Fruit fly (Drosophila melanogaster) whole organism, embryonic: Measurements from ENCODE around the gene CG32170.

Experiments used
- Awh ChIP-seq: fragments of 200-800 bp; sonication (Bioruptor generic); IDR thresholded peaks from 2 replicates; pipeline ENCODE4, ENCODE4 v1.3.6; 2022; ENCODE audit warnings: missing biosample characterization, missing genetic modification characterization
- CG10321 ChIP-seq: fragments of 200-800 bp; sonication (Bioruptor generic); IDR thresholded peaks from 2 replicates; pipeline ENCODE4 v1.3.6; 2022; ENCODE audit warnings: missing biosample characterization, missing genetic modification characterization
- CG12942 ChIP-seq: fragments of 200-800 bp; sonication (Bioruptor generic); optimal IDR thresholded peaks from 3 replicates; lab custom pipeline; 2016; ENCODE audit warnings: missing biosample characterization, missing genetic modification characterization
- CG13287 ChIP-seq: fragments of 200-800 bp; sonication (Bioruptor generic); IDR thresholded peaks from 2 replicates; pipeline ENCODE4 v1.3.6; 2022; ENCODE audit warnings: missing biosample characterization, missing genetic modification characterization; ENCODE audit not compliant: partially characterized antibody
- CG14667 ChIP-seq: fragments of 200-800 bp; sonication (Bioruptor generic); IDR thresholded peaks from 2 replicates; pipeline ENCODE4 v1.3.6; 2022; ENCODE audit warnings: missing biosample characterization, missing genetic modification characterization
- CG14860 ChIP-seq: fragments of 200-800 bp; sonication (Bioruptor generic); IDR thresholded peaks from 3 replicates; pipeline ENCODE4 v1.3.6; 2022; ENCODE audit warnings: missing biosample characterization, missing genetic modification characterization; ENCODE audit not compliant: partially characterized antibody
- CG2712 ChIP-seq: fragments of 200-800 bp; optimal IDR thresholded peaks from 3 replicates; lab custom pipeline; 2019; ENCODE audit warnings: missing biosample characterization, mild to moderate bottlenecking, missing genetic modification characterization, moderate library complexity
- CG2889 ChIP-seq: fragments of 200-800 bp; sonication (Bioruptor generic); IDR thresholded peaks from 3 replicates; pipeline ENCODE4 v1.3.6; 2022; ENCODE audit warnings: missing biosample characterization, missing genetic modification characterization
- CG3163 ChIP-seq: fragments of 200-800 bp; sonication (Bioruptor generic); optimal IDR thresholded peaks from 3 replicates; lab custom pipeline; 2016; ENCODE audit warnings: missing biosample characterization, missing genetic modification characterization
- CG32532 ChIP-seq: fragments of 200-800 bp; sonication (Bioruptor generic); IDR thresholded peaks from 2 replicates; pipeline ENCODE4 v1.3.6; 2022; ENCODE audit warnings: missing biosample characterization, missing genetic modification characterization
- CG33213 ChIP-seq: fragments of 200-800 bp; sonication (Bioruptor generic); optimal IDR thresholded peaks from 3 replicates; lab custom pipeline; 2016; ENCODE audit warnings: missing biosample characterization, missing genetic modification characterization
- CG33557 ChIP-seq: fragments of 200-800 bp; sonication (Bioruptor generic); optimal IDR thresholded peaks from 2 replicates; lab custom pipeline; 2019; ENCODE audit warnings: missing biosample characterization, mild to moderate bottlenecking, missing genetic modification characterization, moderate library complexity
- CG4282 ChIP-seq: fragments of 200-800 bp; sonication (Bioruptor generic); optimal IDR thresholded peaks from 2 replicates; lab custom pipeline; 2016; ENCODE audit warnings: missing biosample characterization, missing genetic modification characterization
- CG4820 ChIP-seq: fragments of 200-800 bp; sonication (Bioruptor generic); optimal IDR thresholded peaks from 3 replicates; lab custom pipeline; 2016; ENCODE audit warnings: missing biosample characterization, missing genetic modification characterization
- CG6272 ChIP-seq: fragments of 200-800 bp; sonication (Bioruptor generic); IDR thresholded peaks from 2 replicates; pipeline ENCODE4 v1.3.6; 2022; ENCODE audit warnings: missing biosample characterization, missing genetic modification characterization
- CG6791 ChIP-seq: fragments of 200-800 bp; sonication (Bioruptor generic); IDR thresholded peaks from 3 replicates; pipeline ENCODE4 v1.3.6; 2022; ENCODE audit warnings: missing biosample characterization, missing genetic modification characterization; ENCODE audit not compliant: partially characterized antibody
- CG8281 ChIP-seq: fragments of 200-800 bp; sonication (Bioruptor generic); optimal IDR thresholded peaks from 2 replicates; lab custom pipeline; 2018; ENCODE audit warnings: missing biosample characterization, mild to moderate bottlenecking, missing genetic modification characterization, moderate library complexity
- CG9727 ChIP-seq: fragments of 200-800 bp; sonication (Bioruptor generic); optimal IDR thresholded peaks from 3 replicates; lab custom pipeline; 2017; ENCODE audit warnings: missing biosample characterization, mild to moderate bottlenecking, missing genetic modification characterization
- CoRest ChIP-seq: fragments of 200-800 bp; sonication (Bioruptor generic); optimal IDR thresholded peaks from 3 replicates; lab custom pipeline; 2018; ENCODE audit warnings: missing biosample characterization, mild to moderate bottlenecking, missing genetic modification characterization, moderate library complexity
- Deaf1 ChIP-seq: fragments of 200-800 bp; optimal IDR thresholded peaks from 3 replicates; lab custom pipeline; 2019; ENCODE audit warnings: missing biosample characterization, mild to moderate bottlenecking, missing genetic modification characterization, moderate library complexity
- Dek ChIP-seq: fragments of 200-800 bp; sonication (Bioruptor generic); optimal IDR thresholded peaks from 3 replicates; lab custom pipeline; 2019; ENCODE audit warnings: missing biosample characterization, mild to moderate bottlenecking, missing genetic modification characterization, moderate library complexity
- Ets97D ChIP-seq: fragments of 200-800 bp; sonication (Bioruptor generic); optimal IDR thresholded peaks from 3 replicates; lab custom pipeline; 2016; ENCODE audit warnings: missing biosample characterization, missing genetic modification characterization
- Fer3 ChIP-seq: fragments of 200-800 bp; sonication (Bioruptor generic); optimal IDR thresholded peaks from 2 replicates; lab custom pipeline; 2018; ENCODE audit warnings: missing biosample characterization, mild to moderate bottlenecking, missing genetic modification characterization, moderate library complexity
- Hmx ChIP-seq: fragments of 200-800 bp; sonication (Bioruptor generic); optimal IDR thresholded peaks from 2 replicates; lab custom pipeline; 2016; ENCODE audit warnings: missing biosample characterization, missing genetic modification characterization
- NC2α ChIP-seq: fragments of 200-800 bp; sonication (Bioruptor generic); optimal IDR thresholded peaks from 2 replicates; lab custom pipeline; 2016; ENCODE audit warnings: missing biosample characterization, missing genetic modification characterization
- NK7.1 ChIP-seq: fragments of 200-800 bp; sonication (Bioruptor generic); optimal IDR thresholded peaks from 3 replicates; lab custom pipeline; 2016; ENCODE audit warnings: missing biosample characterization, missing genetic modification characterization
- Pdp1 ChIP-seq, 2 experiments: fragments of 200-800 bp; sonication (Bioruptor generic); optimal IDR thresholded peaks; 3 replicates each; lab custom pipeline; 2016; ENCODE audit warnings: missing biosample characterization in 2 of 2, missing genetic modification characterization in 2 of 2, mild to moderate bottlenecking in 1 of 2, moderate library complexity in 1 of 2
- Ravus ChIP-seq: fragments of 200-800 bp; sonication (Bioruptor generic); IDR thresholded peaks from 2 replicates; pipeline ENCODE4 v1.3.6; 2022; ENCODE audit warnings: missing biosample characterization, missing genetic modification characterization
- Rx ChIP-seq: fragments of 200-800 bp; sonication (Bioruptor generic); IDR thresholded peaks from 2 replicates; pipeline ENCODE4 v1.3.6; 2022; ENCODE audit warnings: missing biosample characterization, missing genetic modification characterization
- Sox100B ChIP-seq: fragments of 200-800 bp; sonication (Bioruptor generic); optimal IDR thresholded peaks from 3 replicates; lab custom pipeline; 2018; ENCODE audit warnings: missing biosample characterization, mild to moderate bottlenecking, missing genetic modification characterization
- Sry-β ChIP-seq: fragments of 200-800 bp; sonication (Bioruptor generic); optimal IDR thresholded peaks from 2 replicates; lab custom pipeline; 2018; ENCODE audit warnings: missing biosample characterization, mild to moderate bottlenecking, missing genetic modification characterization, moderate library complexity
- Tbp ChIP-seq: fragments of >200 bp; optimal IDR thresholded peaks from 2 replicates; lab custom pipeline; 2018; ENCODE audit warnings: missing biosample characterization, missing genetic modification characterization
- ash1 ChIP-seq: fragments of 200-800 bp; sonication (Bioruptor generic); optimal IDR thresholded peaks from 2 replicates; lab custom pipeline; 2018; ENCODE audit warnings: missing biosample characterization, mild to moderate bottlenecking, missing genetic modification characterization
- br ChIP-seq: fragments of >200 bp; optimal IDR thresholded peaks from 2 replicates; lab custom pipeline; 2017
- cg ChIP-seq: fragments of 200-800 bp; sonication (Bioruptor generic); optimal IDR thresholded peaks from 3 replicates; lab custom pipeline; 2019; ENCODE audit warnings: missing biosample characterization, mild to moderate bottlenecking, missing genetic modification characterization, moderate library complexity
- fu2 ChIP-seq: fragments of 200-800 bp; sonication (Bioruptor generic); optimal IDR thresholded peaks from 2 replicates; lab custom pipeline; 2016; ENCODE audit warnings: missing biosample characterization, missing genetic modification characterization
- grn ChIP-seq: fragments of 200-800 bp; sonication (Bioruptor generic); optimal IDR thresholded peaks from 3 replicates; lab custom pipeline; 2017; ENCODE audit warnings: missing biosample characterization, missing genetic modification characterization
- gro ChIP-seq: fragments of 200-800 bp; sonication (Bioruptor generic); optimal IDR thresholded peaks from 2 replicates; lab custom pipeline; 2016; ENCODE audit warnings: missing biosample characterization, missing genetic modification characterization
- hth ChIP-seq: fragments of >200 bp; optimal IDR thresholded peaks from 2 replicates; lab custom pipeline; 2017; ENCODE audit warnings: inconsistent platforms
- jigr1 ChIP-seq: fragments of 200-800 bp; sonication (Bioruptor generic); IDR thresholded peaks from 3 replicates; pipeline ENCODE4 v1.3.6; 2022; ENCODE audit warnings: missing biosample characterization, missing genetic modification characterization
- lov ChIP-seq, 2 experiments: fragments of 200-800 bp in 1 of 2; fragments of >200 bp in 1 of 2; sonication (Bioruptor generic) in 1 of 2; IDR thresholded peaks in 1 of 2; optimal IDR thresholded peaks in 1 of 2; 2 replicates in 1 of 2; 3 replicates in 1 of 2; pipeline versions ENCODE4 v1.3.6 to Lab custom; 2017 to 2022; ENCODE audit warnings: missing biosample characterization in 1 of 2, missing genetic modification characterization in 1 of 2
- oc ChIP-seq: fragments of 200-800 bp; sonication (Bioruptor generic); optimal IDR thresholded peaks from 2 replicates; lab custom pipeline; 2018; ENCODE audit warnings: missing biosample characterization, mild to moderate bottlenecking, missing genetic modification characterization, moderate library complexity
- pfk ChIP-seq: fragments of 200-800 bp; sonication (Bioruptor generic); optimal IDR thresholded peaks from 2 replicates; lab custom pipeline; 2018; ENCODE audit warnings: missing biosample characterization, mild to moderate bottlenecking, missing genetic modification characterization, moderate library complexity
- ranshi ChIP-seq: fragments of 200-800 bp; sonication (Bioruptor generic); IDR thresholded peaks from 2 replicates; pipeline ENCODE4 v1.3.6; 2022; ENCODE audit warnings: missing biosample characterization, missing genetic modification characterization
- rib ChIP-seq: fragments of 200-800 bp; sonication (Bioruptor generic); IDR thresholded peaks from 2 replicates; pipeline ENCODE4 v1.3.6; 2022; ENCODE audit warnings: missing biosample characterization, missing genetic modification characterization
- sr ChIP-seq: fragments of 200-800 bp; sonication (Bioruptor generic); IDR thresholded peaks from 3 replicates; pipeline ENCODE4 v1.3.6; 2022; ENCODE audit warnings: missing biosample characterization, missing genetic modification characterization
- tio ChIP-seq: fragments of 200-800 bp; sonication (Bioruptor generic); optimal IDR thresholded peaks from 2 replicates; lab custom pipeline; 2017; ENCODE audit warnings: missing biosample characterization, missing genetic modification characterization, inconsistent platforms
- tll ChIP-seq, 2 experiments: fragments of 200-800 bp in 1 of 2; fragments of >200 bp in 1 of 2; sonication (Bioruptor generic) in 1 of 2; optimal IDR thresholded peaks; 2 replicates each; lab custom pipeline; 2017 to 2019; ENCODE audit warnings: missing biosample characterization in 2 of 2, missing genetic modification characterization in 2 of 2, mild to moderate bottlenecking in 1 of 2, moderate library complexity in 1 of 2
- trh ChIP-seq: fragments of 200-800 bp; sonication (Bioruptor generic); optimal IDR thresholded peaks from 2 replicates; lab custom pipeline; 2016; ENCODE audit warnings: missing biosample characterization, missing genetic modification characterization
- zen2 ChIP-seq: fragments of 200-800 bp; sonication (Bioruptor generic); IDR thresholded peaks from 3 replicates; pipeline ENCODE4 v1.3.6; 2022; ENCODE audit warnings: missing biosample characterization, missing genetic modification characterization; ENCODE audit not compliant: partially characterized antibody

The CG32170 gene

DNA sequence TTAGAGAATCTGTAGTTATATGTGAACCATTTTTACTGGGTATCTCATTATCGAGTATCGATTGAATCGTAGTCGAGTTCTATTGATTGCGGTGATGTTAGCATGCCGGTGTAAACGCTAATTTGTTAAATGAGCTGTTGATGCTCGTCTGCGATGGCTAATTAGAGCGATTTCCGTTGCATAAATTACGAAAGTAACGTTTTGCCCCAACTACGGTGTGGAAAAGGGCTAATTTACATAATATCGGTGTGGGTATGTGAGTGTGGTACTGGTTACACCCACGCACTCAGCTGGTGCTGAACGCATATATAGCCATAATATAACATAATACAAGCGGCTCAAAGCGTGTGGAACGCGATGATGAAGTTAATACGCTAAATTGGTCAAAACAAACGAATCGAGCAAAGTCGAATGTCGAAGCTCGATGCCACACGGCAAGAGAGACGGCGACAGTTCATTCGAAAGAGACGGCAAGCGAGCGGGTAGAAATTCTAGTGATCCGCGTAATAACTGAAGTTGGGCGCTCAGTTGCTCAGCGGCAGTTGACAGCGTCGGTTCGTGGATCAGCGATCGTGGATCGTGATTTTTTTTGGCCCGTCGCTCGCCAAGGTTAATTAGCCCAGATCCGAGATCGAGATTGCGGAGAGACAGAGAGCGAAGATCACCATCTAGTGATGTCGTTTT lies at the start of gene CG32170:
Gene CG32170 (plus strand): TSS at position 525 of the 684 bp plus-strand sequence.
- TF ChIP-seq CG8281 (tag; lab: Kevin White, UChicago) (no peak), rib (peak; percentile 54; the same call in 1 of the 2 replicates), CG9727 (no peak), Pdp1 (GFP tag; optimal IDR thresholded peaks at IDR 0.05; lab: Kevin White, UChicago) (peak in 1 of 2 experiments; percentile 22), jigr1 (no peak), Fer3 (tag; lab: Kevin White, UChicago) (no peak), Dek (no peak), pfk (no peak), ash1 (GFP tag; lab: Kevin White, UChicago) (no peak), CG14667 (no peak), zen2 (no peak), ranshi (no peak), br (no peak), CG4820 (GFP tag; lab: Kevin White, UChicago) (no peak), Rx (GFP tag; lab: Robert Waterston, UW) (no peak), CG3163 (no peak), CG13287 (GFP tag; lab: Robert Waterston, UW) (peak; percentile 27; the same call in 1 of the 2 replicates), CoRest (tag; lab: Kevin White, UChicago) (no peak), NC2α (GFP tag; lab: Kevin White, UChicago) (no peak), Ets97D (GFP tag; lab: Kevin White, UChicago) (no peak), fu2 (GFP tag; lab: Kevin White, UChicago) (no peak), CG14860 (GFP tag; lab: Robert Waterston, UW) (no peak), CG6272 (GFP tag; lab: Robert Waterston, UW) (no peak), Tbp (no peak), Sry-β (GFP tag; lab: Kevin White, UChicago) (no peak), CG4282 (GFP tag; lab: Kevin White, UChicago) (no peak), CG2712 (tag; lab: Kevin White, UChicago) (no peak), trh (GFP tag; lab: Kevin White, UChicago) (no peak), oc (tag; lab: Kevin White, UChicago) (peak; percentile 18), grn (peak; percentile 71), CG33557 (GFP tag; lab: Kevin White, UChicago) (no peak), Ravus (no peak), tio (no peak), gro (peak; percentile 57), hth (no peak), CG12942 (GFP tag; lab: Kevin White, UChicago) (no peak), Sox100B (no peak), lov (optimal IDR thresholded peaks at IDR 0.05; lab: Kevin White, UChicago) (no peak), lov (GFP tag; IDR thresholded peaks at IDR 0.05; lab: Robert Waterston, UW) (no peak), Hmx (GFP tag; lab: Kevin White, UChicago) (no peak), tll (GFP tag; optimal IDR thresholded peaks at IDR 0.05; lab: Kevin White, UChicago) (no peak), NK7.1 (no peak), Awh (GFP tag; lab: Robert Waterston, UW) (peak; percentile 78), CG2889 (GFP tag; lab: Robert Waterston, UW) (no peak), cg (GFP tag; lab: Kevin White, UChicago) (peak; percentile 35), CG32532 (no peak), sr (GFP tag; lab: Robert Waterston, UW) (0 out of 3 replicates have a peak, but pooled peaks have one; percentile 27), CG10321 (GFP tag; lab: Robert Waterston, UW) (peak; percentile 89), CG33213 (GFP tag; lab: Kevin White, UChicago) (no peak), Deaf1 (tag; lab: Kevin White, UChicago) (peak; percentile 56), CG6791 (no peak)
